Worm (Caenorhabditis elegans) whole organism, dauer: Measurements from ENCODE around the gene Y39A3B.8.

Experiments used
- unc-62 ChIP-seq: sonication (generic microtip); optimal IDR thresholded peaks from 2 replicates; lab custom pipeline; 2017; ENCODE audit warnings: missing biosample characterization, missing genetic modification reagents, missing genetic modification characterization

Y39A3B.8 gene

ce11 chrIII:1987693-1988092, at the start of gene Y39A3B.8:
Gene Y39A3B.8, plus strand, starts transcription at chrIII:1987993.
- TF ChIP-seq unc-62: no peak

ce11 chrIII:1938712-1939624, 48.8 kb upstream of the Y39A3B.8 start:
- TF ChIP-seq unc-62: no peak

- TF ChIP-seq unc-62: no peak
Observed at ce11 chrIII:1939625-1939988, 48.2 kb upstream of the Y39A3B.8 start.

- TF ChIP-seq unc-62: no peak
Observed at ce11 chrIII:1943488-1943887, 44.3 kb upstream of the Y39A3B.8 start, which contains the start of gene F53A3.1. Gene F53A3.1, minus strand, starts transcription at chrIII:1943637.

- TF ChIP-seq unc-62: no peak
Observed at ce11 chrIII:1947851-1948250, 39.9 kb upstream of the Y39A3B.8 start.

ce11 chrIII:1949362-1949761, 38.4 kb upstream of the Y39A3B.8 start:
- no peak for TF ChIP-seq unc-62

- TF ChIP-seq unc-62: no peak
Observed at ce11 chrIII:1950236-1950635, 37.6 kb upstream of the Y39A3B.8 start, which contains the start of the genes polh-1 and rps-22. Gene polh-1, minus strand, starts transcription at chrIII:1950269. Gene rps-22, plus strand, starts transcription at chrIII:1950535.

ce11 chrIII:1951388-1951787, 36.4 kb upstream of the Y39A3B.8 start, which contains the start of gene F53A3.7:
Gene F53A3.7, plus strand, starts transcription at chrIII:1951526.
- TF ChIP-seq unc-62: no peak

- TF ChIP-seq unc-62: no peak
Observed at ce11 chrIII:1955520-1956095, 32.2 kb upstream of the Y39A3B.8 start.

ce11 chrIII:1961895-1962506, 25.8 kb upstream of the Y39A3B.8 start, which contains the start of gene mboa-6:
Gene mboa-6, minus strand, starts transcription at chrIII:1961945.
- no peak for TF ChIP-seq unc-62

- no peak for TF ChIP-seq unc-62
Observed at ce11 chrIII:1962552-1962951, 25.2 kb upstream of the Y39A3B.8 start.

- TF ChIP-seq unc-62: no peak
Observed at ce11 chrIII:1963128-1963527, 24.7 kb upstream of the Y39A3B.8 start.

- no peak for TF ChIP-seq unc-62
Observed at ce11 chrIII:1969802-1970201, 18.0 kb upstream of the Y39A3B.8 start, which contains the start of gene moa-1. Gene moa-1, minus strand, starts transcription at chrIII:1969902.

- TF ChIP-seq unc-62: no peak
Observed at ce11 chrIII:1970433-1970832, 17.4 kb upstream of the Y39A3B.8 start, which contains the start of gene R155.5. Gene R155.5, minus strand, starts transcription at chrIII:1970533.

ce11 chrIII:1975992-1976391, 11.8 kb upstream of the Y39A3B.8 start:
- TF ChIP-seq unc-62: no peak

- TF ChIP-seq unc-62: no peak
Observed at ce11 chrIII:1976642-1977041, 11.2 kb upstream of the Y39A3B.8 start, which contains the start of gene R155.3. Gene R155.3, minus strand, starts transcription at chrIII:1976742.

ce11 chrIII:1977424-1977823, 10.4 kb upstream of the Y39A3B.8 start:
- TF ChIP-seq unc-62: no peak
